Worm (Caenorhabditis elegans) whole organism, mixed stage, embryonic: ENCODE results near the gene ceh-31.

ENCODE experiments used
- elt-3 ChIP-seq: fragments of 150-350 bp; optimal IDR thresholded peaks from 2 replicates; lab custom pipeline; 2014; ENCODE audit warnings: missing biosample characterization, missing genetic modification characterization
- lin-13 ChIP-seq: fragments of 150-350 bp; optimal IDR thresholded peaks from 2 replicates; lab custom pipeline; 2014; ENCODE audit warnings: missing biosample characterization, missing genetic modification characterization
- mab-5 ChIP-seq: fragments of 150-350 bp; optimal IDR thresholded peaks from 2 replicates; lab custom pipeline; 2014; ENCODE audit warnings: missing biosample characterization, missing genetic modification characterization
- mep-1 ChIP-seq: fragments of 150-350 bp; optimal IDR thresholded peaks from 2 replicates; lab custom pipeline; 2017; ENCODE audit warnings: missing biosample characterization, missing genetic modification reagents, missing genetic modification characterization, inconsistent platforms
- snpc-4 ChIP-seq: fragments of 150-350 bp; optimal IDR thresholded peaks from 2 replicates; lab custom pipeline; 2014; ENCODE audit warnings: missing biosample characterization, missing genetic modification characterization
- unc-120 ChIP-seq: sonication (generic microtip); optimal IDR thresholded peaks from 2 replicates; lab custom pipeline; 2017; ENCODE audit warnings: missing genetic modification characterization, missing compliant biosample characterization; ENCODE audit not compliant: poor library complexity, severe bottlenecking
- unc-62 ChIP-seq: fragments of 150-350 bp; optimal IDR thresholded peaks from 2 replicates; lab custom pipeline; 2014; ENCODE audit warnings: missing biosample characterization, missing genetic modification reagents, missing genetic modification characterization

DNA sequence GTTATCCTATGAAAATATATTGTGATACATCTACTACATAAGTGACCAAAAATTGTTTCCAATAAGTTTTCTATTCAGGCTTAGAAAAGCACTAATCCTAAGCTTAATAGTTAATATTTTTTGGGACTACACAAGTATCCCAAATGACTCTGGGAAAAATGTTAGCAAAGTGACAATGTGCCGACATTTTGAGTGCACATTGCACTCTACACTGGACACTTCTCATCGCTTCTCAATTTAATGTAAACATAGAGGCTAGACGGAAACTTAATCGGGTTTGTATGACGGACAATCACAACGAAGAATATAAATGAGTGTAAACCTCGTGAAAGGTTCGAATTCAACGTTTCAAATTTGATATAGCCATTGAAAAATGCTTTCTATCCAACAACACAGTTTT lies 41.5 kb upstream of the ceh-31 start:
- TF ChIP-seq lin-13 (tag; lab: Kevin White, UChicago), result no peak
- TF ChIP-seq unc-62 (GFP tag; lab: Kevin White, UChicago), result peak; percentile 55
- TF ChIP-seq elt-3 (tag; lab: Kevin White, UChicago), result no peak
- TF ChIP-seq mab-5 (tag; lab: Kevin White, UChicago), result no peak
- TF ChIP-seq mep-1, result no peak
- TF ChIP-seq unc-120, result no peak
- no peak for TF ChIP-seq snpc-4 (tag; lab: Kevin White, UChicago)
